Fruit fly (Drosophila melanogaster): ENCODE data around the gene P5cr.

The P5cr gene

dm6 chr3R:19028758-19029157 lies at the start of gene P5cr, which contains the start of gene GatA (continued):
- TF ChIP-seq Gug (GFP tag; IDR thresholded peaks at IDR 0.05) (peak; percentile 96), prd (optimal IDR thresholded peaks at IDR 0.05) (no peak), prd (GFP tag; IDR thresholded peaks at IDR 0.05) (peak; percentile 84), CG10147 (GFP tag; optimal IDR thresholded peaks at IDR 0.05) (peak; percentile 62), ind (GFP tag; optimal IDR thresholded peaks at IDR 0.05) (peak; percentile 91), Sin3A (optimal IDR thresholded peaks at IDR 0.05) (no peak), sim (GFP tag; IDR thresholded peaks at IDR 0.05) (no peak), br (optimal IDR thresholded peaks at IDR 0.05) (no peak), CG17328 (GFP tag; IDR thresholded peaks at IDR 0.05) (peak; percentile 76), pan (optimal IDR thresholded peaks at IDR 0.05) (no peak), pan (GFP tag; optimal IDR thresholded peaks at IDR 0.05 in 1 of 2, IDR thresholded peaks at IDR 0.05 in 1 of 2) (peak in 1 of 2 experiments; percentile 82), CG14014 (GFP tag; IDR thresholded peaks at IDR 0.05) (peak; percentile 90), usp (GFP tag; optimal IDR thresholded peaks at IDR 0.05) (no peak), ham (GFP tag; IDR thresholded peaks at IDR 0.05) (peak; percentile 26; the same call in 1 of the 2 replicates), CG30431 (GFP tag; optimal IDR thresholded peaks at IDR 0.05) (peak; percentile 63), CG17359 (tag; optimal IDR thresholded peaks at IDR 0.05) (peak; percentile 76), Dref (GFP tag; IDR thresholded peaks at IDR 0.05) (peak; percentile 47), bcd (GFP tag; optimal IDR thresholded peaks at IDR 0.05) (peak; percentile 82), CG3281 (GFP tag; optimal IDR thresholded peaks at IDR 0.05) (peak; percentile 77), gt (GFP tag; IDR thresholded peaks at IDR 0.05) (peak; percentile 42; the same call in 1 of the 2 replicates), HLH4C (GFP tag; IDR thresholded peaks at IDR 0.05; ENCODE audit: partially characterized antibody) (no peak), CG7372 (GFP tag; IDR thresholded peaks at IDR 0.05) (peak; percentile 71), sob (GFP tag; IDR thresholded peaks at IDR 0.05) (peak; percentile 89), sug (tag; optimal IDR thresholded peaks at IDR 0.05) (peak; percentile 82), gsb-n (tag; optimal IDR thresholded peaks at IDR 0.05) (no peak), dati (GFP tag; IDR thresholded peaks at IDR 0.05) (no peak), Hand (GFP tag; optimal IDR thresholded peaks at IDR 0.05) (peak; percentile 63), crp (GFP tag; optimal IDR thresholded peaks at IDR 0.05) (peak in 1 of 2 experiments; percentile 78), CG32767 (GFP tag; IDR thresholded peaks at IDR 0.05) (no peak), CG2199 (GFP tag; IDR thresholded peaks at IDR 0.05) (peak; percentile 52; the same call in 1 of the 3 replicates), CG7745 (tag; optimal IDR thresholded peaks at IDR 0.05) (no peak), CG7271 (tag; optimal IDR thresholded peaks at IDR 0.05) (no peak), CG10654 (GFP tag; optimal IDR thresholded peaks at IDR 0.05) (peak; percentile 71), nerfin-1 (tag; optimal IDR thresholded peaks at IDR 0.05) (peak; percentile 23), slou (GFP tag; optimal IDR thresholded peaks at IDR 0.05) (peak; percentile 68), vvl (GFP tag; IDR thresholded peaks at IDR 0.05) (peak; percentile 87), ci (GFP tag; IDR thresholded peaks at IDR 0.05) (peak; percentile 89), Poxn (GFP tag; IDR thresholded peaks at IDR 0.05) (peak; percentile 45; the same call in 1 of the 2 replicates), NC2β (GFP tag; optimal IDR thresholded peaks at IDR 0.05) (peak; percentile 71), CG15696 (tag; optimal IDR thresholded peaks at IDR 0.05) (peak; percentile 6), zen2 (GFP tag; IDR thresholded peaks at IDR 0.05; ENCODE audit: partially characterized antibody) (no peak), nau (GFP tag; optimal IDR thresholded peaks at IDR 0.05) (peak; percentile 67), rib (GFP tag; IDR thresholded peaks at IDR 0.05) (peak; percentile 80), zfh1 (GFP tag; IDR thresholded peaks at IDR 0.05) (peak; percentile 69), CG32532 (GFP tag; IDR thresholded peaks at IDR 0.05) (peak; percentile 94), CG31441 (GFP tag; IDR thresholded peaks at IDR 0.05) (peak; percentile 41; the same call in 1 of the 2 replicates), CG11398 (GFP tag; optimal IDR thresholded peaks at IDR 0.05) (peak; percentile 67), sc (optimal IDR thresholded peaks at IDR 0.05) (no peak), sc (GFP tag; optimal IDR thresholded peaks at IDR 0.05) (no peak), fd96Cb (tag; optimal IDR thresholded peaks at IDR 0.05) (peak; percentile 50), CG4404 (GFP tag; IDR thresholded peaks at IDR 0.05) (peak; percentile 49; the same call in 1 of the 2 replicates), YL-1 (GFP tag; optimal IDR thresholded peaks at IDR 0.05) (peak; percentile 55), ranshi (GFP tag; IDR thresholded peaks at IDR 0.05) (peak; percentile 80)
